Worm (Caenorhabditis elegans) whole organism, L4/young adult: Measurements from ENCODE around the gene Y73C8C.10.
"Not testable (repeated sequence)": the region's sequence is repeated elsewhere in the genome, so short reads cannot be mapped to it uniquely, and the experiment has no call there.

ENCODE experiments used
- W03F9.2 ChIP-seq: fragments of 150-350 bp; optimal IDR thresholded peaks from 2 replicates; lab custom pipeline; 2014; ENCODE audit warnings: missing biosample characterization, missing genetic modification characterization
- dao-5 ChIP-seq: sonication (generic microtip); optimal IDR thresholded peaks from 2 replicates; lab custom pipeline; 2016; ENCODE audit warnings: missing genotype, missing genetic modification characterization, moderate library complexity, missing compliant biosample characterization
- him-1 ChIP-seq: sonication (generic microtip); optimal IDR thresholded peaks from 2 replicates; lab custom pipeline; 2016; ENCODE audit warnings: missing genotype, missing genetic modification reagents, missing genetic modification characterization, missing compliant biosample characterization

Y73C8C.10 gene

DNA sequence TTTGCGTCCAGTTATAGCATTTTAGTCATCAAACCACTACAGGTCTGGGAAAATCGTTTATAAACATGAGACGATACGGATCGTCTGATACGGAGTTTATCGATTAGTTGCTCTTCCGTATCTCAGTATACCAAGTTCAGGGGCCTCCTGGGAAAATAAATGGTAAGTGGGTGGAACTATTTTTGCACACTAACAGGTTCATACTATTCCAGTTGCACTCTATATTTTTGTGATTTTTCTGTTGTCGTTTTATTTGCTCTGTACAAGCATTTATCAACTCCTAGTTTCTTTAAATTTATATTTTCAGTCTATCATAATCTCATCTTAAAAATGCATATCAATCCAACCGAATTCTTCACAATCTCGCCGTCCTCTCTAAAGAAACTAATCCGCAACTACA is 12.6 kb downstream of the Y73C8C.10 start, which contains the start of gene Y73C8C.3:
TSS of gene Y73C8C.3 (plus strand) at position 301 of the 400 bp plus-strand sequence.
- no peak for TF ChIP-seq W03F9.2
- no peak for TF ChIP-seq dao-5 (tag; lab: Kevin White, UChicago)
- TF ChIP-seq him-1, result no peak

DNA sequence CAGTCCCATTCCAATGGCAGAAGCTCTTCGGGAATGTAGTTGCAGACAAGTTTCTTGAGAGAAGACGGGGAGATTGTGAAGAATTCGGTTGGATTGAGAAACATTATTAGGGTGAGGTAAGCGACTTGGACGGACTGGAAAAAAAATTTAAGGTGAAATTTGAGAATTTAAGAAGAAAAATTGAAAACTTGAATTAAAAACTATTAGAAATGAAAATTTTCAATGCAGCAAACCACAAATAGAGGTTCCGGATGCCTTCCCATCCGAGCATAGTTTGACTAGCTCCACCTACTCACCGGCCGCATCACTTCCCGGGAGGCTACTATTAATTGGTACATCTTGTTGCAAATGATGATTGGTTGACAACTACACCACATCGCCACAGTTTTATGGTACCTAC is 13.8 kb downstream of the Y73C8C.10 start, which contains the start of gene Y73C8C.8:
TSS of gene Y73C8C.8 (minus strand) at position 101 of the 400 bp plus-strand sequence.
- TF ChIP-seq dao-5 (tag; lab: Kevin White, UChicago), result no peak
- no peak for TF ChIP-seq him-1
- TF ChIP-seq W03F9.2, result no peak

DNA sequence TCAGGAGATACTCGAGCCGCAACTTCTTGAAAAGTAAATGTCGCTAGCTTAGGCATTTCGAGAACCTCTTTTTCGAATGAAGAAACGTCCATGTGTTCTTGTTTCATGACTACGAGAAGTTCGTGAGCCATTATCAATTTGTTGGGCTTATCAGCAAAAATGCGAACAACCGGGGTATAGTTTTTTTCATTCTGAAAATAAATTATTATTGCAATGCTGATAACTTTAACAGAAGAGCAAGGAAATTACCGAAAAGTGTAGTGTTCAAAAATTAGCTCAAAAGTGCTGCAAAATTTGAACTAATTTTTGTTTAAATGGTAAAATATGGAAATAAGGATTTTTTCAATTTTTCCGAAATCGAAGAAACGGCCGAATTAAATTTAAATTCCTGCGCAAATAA is 15.4 kb downstream of the Y73C8C.10 start:
- TF ChIP-seq dao-5 (tag; lab: Kevin White, UChicago), result no peak
- no peak for TF ChIP-seq him-1
- no peak for TF ChIP-seq W03F9.2

DNA sequence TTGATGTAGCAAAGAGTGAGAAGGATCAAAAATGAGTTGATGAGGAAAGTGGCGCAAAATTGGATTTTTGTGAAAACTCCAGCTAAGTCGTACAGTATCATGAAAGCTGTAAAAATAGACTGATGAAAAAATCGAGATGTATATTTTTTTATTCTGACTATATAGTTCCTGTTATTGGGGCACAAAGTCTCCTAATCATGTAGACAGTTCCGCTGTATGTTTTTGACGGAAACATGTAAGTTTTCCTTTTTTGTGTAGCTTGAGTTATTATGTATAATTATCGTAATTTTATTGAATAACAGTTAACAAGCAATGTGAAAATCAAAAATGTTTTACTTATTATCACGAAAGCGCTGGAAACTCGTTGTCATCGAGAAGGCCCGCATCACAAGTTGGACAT is 20.1 kb downstream of the Y73C8C.10 start, which contains the start of gene str-68:
TSS of gene str-68 (minus strand) at position 101 of the 400 bp plus-strand sequence.
- no peak for TF ChIP-seq dao-5 (tag; lab: Kevin White, UChicago)
- TF ChIP-seq W03F9.2, result no peak
- no peak for TF ChIP-seq him-1

DNA sequence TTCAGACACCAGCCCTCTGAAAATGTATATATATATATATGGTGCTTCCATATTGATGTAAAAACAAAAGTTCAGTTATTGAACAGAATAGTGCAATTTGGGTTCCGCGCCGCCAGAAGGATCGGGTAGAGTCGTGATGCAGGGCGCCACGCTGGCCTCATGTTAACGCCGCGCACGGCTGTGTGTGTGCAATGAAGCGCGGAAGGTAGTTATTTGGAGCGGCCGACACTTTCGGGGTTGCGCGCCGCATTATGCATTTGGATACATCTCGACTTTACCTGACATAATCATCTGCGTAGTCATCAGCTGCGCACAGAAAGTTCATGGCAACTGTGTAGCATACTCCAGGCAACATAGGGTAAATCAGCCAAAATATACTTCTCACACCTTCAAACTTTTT is 20.8 kb downstream of the Y73C8C.10 start:
- TF ChIP-seq dao-5 (tag; lab: Kevin White, UChicago) (no peak), W03F9.2 (no peak), him-1 (no peak)

DNA sequence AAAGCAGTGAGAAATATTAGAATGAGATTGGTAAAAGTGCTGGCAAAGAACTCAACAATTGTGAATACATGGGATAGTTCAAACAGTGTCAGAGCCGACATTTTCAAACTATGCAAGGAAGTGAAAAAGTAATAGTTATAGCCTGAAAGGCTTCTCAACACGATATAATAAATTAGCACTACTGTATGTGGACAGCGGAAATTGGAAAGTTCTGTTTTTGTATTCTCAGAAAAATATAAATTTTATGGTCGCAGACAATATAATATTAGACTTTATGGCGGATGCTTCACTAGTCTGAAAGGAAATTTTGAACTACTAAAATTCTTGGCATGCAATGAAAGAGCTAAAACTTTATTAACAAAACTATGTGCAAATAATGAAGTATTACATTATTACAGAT is 21.8 kb downstream of the Y73C8C.10 start, which contains the start of gene str-69:
TSS of gene str-69 (minus strand) at position 101 of the 400 bp plus-strand sequence.
- TF ChIP-seq W03F9.2 (no peak), dao-5 (tag; lab: Kevin White, UChicago) (no peak), him-1 (no peak)

DNA sequence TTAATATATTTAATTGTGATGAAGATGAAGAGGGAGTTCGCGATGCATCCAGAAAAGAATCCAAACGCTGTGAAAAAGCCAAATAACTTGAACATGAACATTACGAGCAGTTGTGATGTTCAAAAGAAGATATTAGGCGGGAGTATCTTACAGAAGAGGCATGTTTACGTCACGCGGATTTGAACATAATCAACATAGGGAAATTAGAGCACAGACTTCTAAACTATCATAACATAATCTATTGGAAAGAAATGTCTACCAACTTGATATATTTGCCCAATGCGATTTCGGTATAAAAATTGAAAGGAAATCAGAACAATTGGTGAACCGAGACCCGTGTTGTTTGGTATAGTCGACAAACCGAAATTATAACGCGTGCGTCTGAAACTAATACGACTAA is 23.4 kb downstream of the Y73C8C.10 start, which contains the start of gene str-66:
TSS of gene str-66 (minus strand) at position 101 of the 400 bp plus-strand sequence.
- TF ChIP-seq W03F9.2 (no peak), him-1 (no peak), dao-5 (tag; lab: Kevin White, UChicago) (no peak)

DNA sequence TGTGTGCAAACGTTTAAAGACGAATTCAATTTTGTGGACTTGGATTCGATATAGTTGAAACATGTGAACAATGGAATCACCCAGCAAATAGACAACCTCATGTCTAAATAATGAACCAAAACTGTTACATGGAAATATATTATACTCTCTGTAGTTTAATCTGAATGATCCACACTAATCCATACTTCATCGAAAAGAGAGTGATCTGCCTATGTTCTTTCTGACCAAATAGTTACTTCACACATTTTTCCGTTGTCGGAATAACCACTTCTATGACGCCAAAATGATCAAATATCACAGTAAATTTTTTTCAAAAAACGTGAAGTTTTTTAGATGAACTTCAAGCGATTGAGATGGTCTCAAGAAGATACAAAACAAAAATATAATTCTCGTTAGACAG is 25.5 kb downstream of the Y73C8C.10 start, which contains the start of gene Y73C8C.4:
TSS of gene Y73C8C.4 (minus strand) at position 101 of the 400 bp plus-strand sequence.
- TF ChIP-seq him-1; W03F9.2; dao-5 (tag; lab: Kevin White, UChicago): not testable (repeated sequence)

DNA sequence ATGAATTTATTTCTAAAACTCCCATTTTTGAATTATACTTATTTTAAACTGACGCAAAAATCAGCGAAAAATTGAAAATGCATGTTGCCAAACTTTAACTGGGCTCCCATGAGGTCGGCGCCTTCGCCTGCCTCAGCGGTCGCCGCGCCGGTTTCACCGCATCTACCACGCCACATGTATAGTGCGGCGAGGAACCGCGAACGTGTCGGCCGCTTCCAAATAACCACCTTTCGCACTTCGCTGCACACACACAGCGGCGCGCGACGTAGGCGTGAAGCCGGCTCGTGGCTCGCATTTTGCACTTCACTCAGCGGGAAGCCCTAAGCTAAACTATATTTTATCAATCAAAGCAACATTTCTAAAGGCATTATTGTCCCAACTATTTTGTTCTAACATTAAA is 27.0 kb downstream of the Y73C8C.10 start:
- no peak for TF ChIP-seq him-1
- TF ChIP-seq dao-5 (tag; lab: Kevin White, UChicago), result no peak
- no peak for TF ChIP-seq W03F9.2

DNA sequence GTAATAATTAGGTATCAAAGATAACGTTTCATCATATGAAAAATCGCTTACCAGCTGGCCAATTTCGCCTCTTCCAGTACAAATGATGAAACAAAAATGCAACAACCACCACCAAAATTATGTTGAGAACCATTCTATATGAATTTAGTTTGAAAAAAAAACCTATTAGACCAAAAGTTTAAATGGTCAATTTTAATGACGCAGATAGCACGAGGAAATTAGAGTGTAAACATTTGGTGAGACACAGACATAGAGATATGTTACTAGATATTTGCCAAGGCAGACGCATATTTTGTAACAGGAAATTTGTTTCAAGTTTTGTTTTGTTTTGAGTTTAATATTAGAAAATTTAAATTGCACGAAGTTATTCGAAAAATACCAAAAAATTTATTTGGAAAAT is 33.2 kb downstream of the Y73C8C.10 start, which contains the start of gene cyp-33C9:
TSS of gene cyp-33C9 (minus strand) at position 211 of the 400 bp plus-strand sequence.
- no peak for TF ChIP-seq W03F9.2
- no peak for TF ChIP-seq him-1
- TF ChIP-seq dao-5 (tag; lab: Kevin White, UChicago), result no peak

DNA sequence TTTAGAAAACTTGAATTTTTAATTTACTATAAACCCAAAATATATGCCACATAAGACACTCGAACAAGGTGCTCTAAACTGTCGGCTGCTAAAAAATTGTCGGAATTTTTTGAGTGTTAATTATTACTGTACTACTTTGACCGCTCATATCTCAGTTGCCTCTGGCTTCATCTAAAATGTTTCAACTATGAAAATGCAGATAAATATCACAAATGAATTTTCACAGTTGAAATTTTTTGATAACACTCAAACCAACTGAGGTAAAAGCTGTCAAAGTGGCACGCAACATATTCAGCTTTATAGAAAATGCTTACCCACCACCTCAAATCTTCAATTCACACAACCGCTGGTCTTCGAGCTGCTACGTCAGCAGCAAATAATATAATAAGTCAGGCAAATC is 38.8 kb downstream of the Y73C8C.10 start, which contains the start of gene acs-21:
TSS of gene acs-21 (plus strand) at position 301 of the 400 bp plus-strand sequence.
- no peak for TF ChIP-seq him-1
- no peak for TF ChIP-seq W03F9.2
- TF ChIP-seq dao-5 (tag; lab: Kevin White, UChicago), result no peak

DNA sequence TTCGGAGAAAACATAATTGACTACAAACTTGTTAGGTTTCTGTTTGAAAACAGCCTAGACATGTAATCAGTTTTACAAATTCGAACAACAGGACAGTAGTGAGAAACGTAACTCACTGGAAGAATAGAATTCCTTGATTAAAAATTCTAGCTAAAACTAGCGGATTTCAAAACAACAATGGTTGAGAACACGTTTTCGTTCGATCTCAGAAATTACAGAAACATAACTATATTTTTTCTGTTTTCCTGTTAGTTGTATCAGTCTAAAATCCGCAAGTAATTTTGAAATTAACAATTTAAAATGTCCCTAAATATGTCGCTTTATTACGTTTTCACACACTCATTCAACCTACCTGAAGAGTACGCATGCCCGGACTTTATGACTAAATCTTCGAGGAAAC is 41.3 kb downstream of the Y73C8C.10 start, which contains the start of gene srt-8:
TSS of gene srt-8 (plus strand) at position 301 of the 400 bp plus-strand sequence.
- TF ChIP-seq dao-5 (tag; lab: Kevin White, UChicago) (no peak), W03F9.2 (no peak), him-1 (no peak)

DNA sequence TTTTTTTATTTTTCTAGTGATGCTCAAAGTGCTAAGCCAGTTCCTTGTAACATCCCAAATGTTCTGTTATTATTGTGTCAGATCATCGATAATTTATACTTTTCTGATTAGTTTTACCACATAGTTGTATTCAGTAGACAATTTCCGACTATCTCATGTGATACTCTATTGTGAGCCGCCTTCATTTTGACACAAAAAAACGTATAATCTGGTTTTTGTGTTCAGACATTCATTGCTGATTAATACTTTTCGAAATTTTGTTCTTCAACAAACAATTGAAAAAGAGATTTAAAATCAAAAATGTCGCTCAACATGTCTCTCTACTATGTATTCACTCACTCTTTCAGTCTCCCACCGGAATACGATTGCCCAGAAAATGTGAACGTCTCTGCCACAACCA is 46.1 kb downstream of the Y73C8C.10 start, which contains the start of gene srt-7:
TSS of gene srt-7 (plus strand) at position 301 of the 400 bp plus-strand sequence.
- TF ChIP-seq him-1 (no peak), W03F9.2 (no peak), dao-5 (tag; lab: Kevin White, UChicago) (no peak)

DNA sequence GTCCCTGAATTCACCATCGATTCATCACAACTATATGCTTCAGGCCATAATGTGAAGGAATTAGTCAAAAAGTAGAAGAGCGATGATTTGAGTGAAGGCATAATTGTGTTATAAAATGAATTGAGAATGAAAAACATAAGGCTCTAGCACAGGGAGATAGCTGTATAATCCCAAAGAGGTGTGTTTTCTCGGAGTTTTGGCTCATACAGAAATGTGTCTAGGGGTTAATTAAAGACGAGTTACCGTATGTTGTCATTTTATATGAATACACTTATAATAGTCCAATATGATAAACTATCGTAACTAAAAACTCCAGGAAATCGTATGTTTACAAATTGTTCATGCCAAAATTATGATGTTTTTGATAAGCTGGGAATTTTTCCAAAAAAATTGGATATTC is 46.8 kb downstream of the Y73C8C.10 start, which contains the start of gene srt-5:
TSS of gene srt-5 (minus strand) at position 101 of the 400 bp plus-strand sequence.
- no peak for TF ChIP-seq him-1
- TF ChIP-seq W03F9.2, result no peak
- no peak for TF ChIP-seq dao-5 (tag; lab: Kevin White, UChicago)
